Worm (Caenorhabditis elegans) whole organism, L4/young adult: ENCODE results near the gene F02A9.1.

Source experiments
- W03F9.2 ChIP-seq: fragments of 150-350 bp; optimal IDR thresholded peaks from 2 replicates; lab custom pipeline; 2014; ENCODE audit warnings: missing biosample characterization, missing genetic modification characterization
- dao-5 ChIP-seq: sonication (generic microtip); optimal IDR thresholded peaks from 2 replicates; lab custom pipeline; 2016; ENCODE audit warnings: missing genotype, missing genetic modification characterization, moderate library complexity, missing compliant biosample characterization
- him-1 ChIP-seq: sonication (generic microtip); optimal IDR thresholded peaks from 2 replicates; lab custom pipeline; 2016; ENCODE audit warnings: missing genotype, missing genetic modification reagents, missing genetic modification characterization, missing compliant biosample characterization

ce11 chrIII:9114076-9114475 is 36.5 kb upstream of the F02A9.1 start:
- TF ChIP-seq dao-5 (tag; lab: Kevin White, UChicago) (no peak), him-1 (tag; lab: Kevin White, UChicago) (no peak), W03F9.2 (tag; lab: Kevin White, UChicago) (no peak)
